Fruit fly (Drosophila melanogaster) whole organism, embryonic: ENCODE data around the gene CG13012.

Experiments used
- Antp ChIP-seq: fragments of 200-800 bp; sonication (Bioruptor generic); optimal IDR thresholded peaks from 3 replicates; lab custom pipeline; 2016; ENCODE audit warnings: missing biosample characterization, missing genetic modification characterization
- B-H2 ChIP-seq: fragments of 200-800 bp; sonication (Bioruptor generic); optimal IDR thresholded peaks from 2 replicates; lab custom pipeline; 2018; ENCODE audit warnings: missing biosample characterization, mild to moderate bottlenecking, missing genetic modification characterization
- Blimp-1 ChIP-seq: fragments of 200-800 bp; sonication (Bioruptor generic); optimal IDR thresholded peaks from 3 replicates; lab custom pipeline; 2018; ENCODE audit warnings: missing biosample characterization, missing genetic modification characterization, mild to moderate bottlenecking, moderate library complexity, missing genetic modification reagents
- Bteb2 ChIP-seq: fragments of 200-800 bp; sonication (Bioruptor generic); optimal IDR thresholded peaks from 2 replicates; lab custom pipeline; 2016; ENCODE audit warnings: missing biosample characterization, missing genetic modification characterization
- CG11247 ChIP-seq: fragments of 200-800 bp; sonication (Bioruptor generic); IDR thresholded peaks from 2 replicates; pipeline ENCODE4 v1.3.6; 2022; ENCODE audit warnings: missing biosample characterization, missing genetic modification characterization
- CG11723 ChIP-seq: fragments of 200-800 bp; sonication (Bioruptor generic); optimal IDR thresholded peaks from 2 replicates; lab custom pipeline; 2017; ENCODE audit warnings: missing biosample characterization, mild to moderate bottlenecking, missing genetic modification characterization
- CG12299 ChIP-seq: fragments of 200-800 bp; sonication (Bioruptor generic); optimal IDR thresholded peaks from 2 replicates; lab custom pipeline; 2018; ENCODE audit warnings: missing biosample characterization, mild to moderate bottlenecking, missing genetic modification characterization
- CG1233 ChIP-seq: fragments of 200-800 bp; sonication (Bioruptor generic); optimal IDR thresholded peaks from 4 replicates; lab custom pipeline; 2018; ENCODE audit warnings: missing biosample characterization, mild to moderate bottlenecking, missing genetic modification characterization
- CG12769 ChIP-seq: fragments of 200-800 bp; sonication (Bioruptor generic); optimal IDR thresholded peaks from 2 replicates; lab custom pipeline; 2019; ENCODE audit warnings: missing biosample characterization, mild to moderate bottlenecking, missing genetic modification characterization, moderate library complexity
- CG12942 ChIP-seq: fragments of 200-800 bp; sonication (Bioruptor generic); optimal IDR thresholded peaks from 3 replicates; lab custom pipeline; 2016; ENCODE audit warnings: missing biosample characterization, missing genetic modification characterization
- CG14860 ChIP-seq: fragments of 200-800 bp; sonication (Bioruptor generic); IDR thresholded peaks from 3 replicates; pipeline ENCODE4 v1.3.6; 2022; ENCODE audit warnings: missing biosample characterization, missing genetic modification characterization; ENCODE audit not compliant: partially characterized antibody
- CG1529 ChIP-seq: fragments of 200-800 bp; sonication (Bioruptor generic); optimal IDR thresholded peaks from 3 replicates; lab custom pipeline; 2018; ENCODE audit warnings: missing biosample characterization, missing genetic modification characterization
- CG1603 ChIP-seq: fragments of 200-800 bp; sonication (Bioruptor generic); optimal IDR thresholded peaks from 2 replicates; lab custom pipeline; 2019; ENCODE audit warnings: missing biosample characterization, mild to moderate bottlenecking, missing genetic modification characterization, moderate library complexity
- CG17328 ChIP-seq: fragments of 200-800 bp; sonication (Bioruptor generic); IDR thresholded peaks from 2 replicates; pipeline ENCODE4 v1.3.6; 2022; ENCODE audit warnings: missing biosample characterization, missing genetic modification characterization
- CG17359 ChIP-seq: fragments of 200-800 bp; sonication (Bioruptor generic); optimal IDR thresholded peaks from 3 replicates; lab custom pipeline; 2018; ENCODE audit warnings: missing biosample characterization, mild to moderate bottlenecking, missing genetic modification characterization, moderate library complexity
- CG1792 ChIP-seq: fragments of 200-800 bp; sonication (Bioruptor generic); optimal IDR thresholded peaks from 2 replicates; lab custom pipeline; 2016; ENCODE audit warnings: missing biosample characterization, missing genetic modification characterization
- CG31365 ChIP-seq: fragments of 200-800 bp; sonication (Bioruptor generic); optimal IDR thresholded peaks from 2 replicates; lab custom pipeline; 2018; ENCODE audit warnings: missing biosample characterization, mild to moderate bottlenecking, missing genetic modification characterization
- CG34376 ChIP-seq: fragments of 200-800 bp; sonication (Bioruptor generic); optimal IDR thresholded peaks from 2 replicates; lab custom pipeline; 2018; ENCODE audit warnings: missing biosample characterization, mild to moderate bottlenecking, missing genetic modification characterization
- CG3847 ChIP-seq: fragments of 200-800 bp; sonication (Bioruptor generic); IDR thresholded peaks from 2 replicates; pipeline ENCODE4 v1.3.6; 2022; ENCODE audit warnings: missing biosample characterization, missing genetic modification characterization
- CG6854 ChIP-seq: fragments of 200-800 bp; sonication (Bioruptor generic); optimal IDR thresholded peaks from 3 replicates; lab custom pipeline; 2017; ENCODE audit warnings: missing biosample characterization, mild to moderate bottlenecking, missing genetic modification characterization
- CG7357 ChIP-seq: fragments of 200-800 bp; sonication (Bioruptor generic); IDR thresholded peaks from 3 replicates; pipeline ENCODE4 v1.3.6; 2022; ENCODE audit warnings: missing biosample characterization, missing genetic modification characterization
- CG7839 ChIP-seq: fragments of 200-800 bp; sonication (Bioruptor generic); optimal IDR thresholded peaks from 3 replicates; lab custom pipeline; 2018; ENCODE audit warnings: missing biosample characterization, mild to moderate bottlenecking, missing genetic modification characterization, moderate library complexity
- CG7963 ChIP-seq: fragments of 200-800 bp; sonication (Bioruptor generic); IDR thresholded peaks from 3 replicates; pipeline ENCODE4 v1.3.6; 2022; ENCODE audit warnings: missing biosample characterization, missing genetic modification characterization; ENCODE audit not compliant: partially characterized antibody
- CG8290 ChIP-seq, 3 experiments: fragments of 200-800 bp; sonication (Bioruptor generic); optimal IDR thresholded peaks; 2 replicates each; lab custom pipeline; 2016 to 2019; ENCODE audit warnings: missing biosample characterization in 3 of 3, missing genetic modification characterization in 3 of 3, mild to moderate bottlenecking in 2 of 3, moderate library complexity in 1 of 3
- CG9215 ChIP-seq: fragments of 200-800 bp; sonication (Bioruptor generic); IDR thresholded peaks from 2 replicates; pipeline ENCODE4 v1.3.6; 2022; ENCODE audit warnings: missing biosample characterization, missing genetic modification characterization
- CG9609 ChIP-seq: fragments of 200-800 bp; sonication (Bioruptor generic); optimal IDR thresholded peaks from 3 replicates; lab custom pipeline; 2016; ENCODE audit warnings: missing biosample characterization, missing genetic modification characterization
- Dfd ChIP-seq, 2 experiments: fragments of >200 bp; optimal IDR thresholded peaks; 2 replicates each; lab custom pipeline; 2017; ENCODE audit warnings: missing biosample characterization in 2 of 2, missing genetic modification characterization in 2 of 2
- HmgZ ChIP-seq: fragments of 200-800 bp; sonication (Bioruptor generic); optimal IDR thresholded peaks from 2 replicates; lab custom pipeline; 2018; ENCODE audit warnings: missing biosample characterization, mild to moderate bottlenecking, missing genetic modification characterization
- Hr3 ChIP-seq: fragments of 200-800 bp; sonication (Bioruptor generic); optimal IDR thresholded peaks from 3 replicates; lab custom pipeline; 2016; ENCODE audit warnings: missing biosample characterization, missing genetic modification characterization
- MBD-R2 ChIP-seq: fragments of 200-800 bp; sonication (Bioruptor generic); IDR thresholded peaks from 2 replicates; pipeline ENCODE4 v1.3.6; 2022; ENCODE audit warnings: missing biosample characterization, missing genetic modification characterization
- Ptx1 ChIP-seq: fragments of 200-800 bp; sonication (Bioruptor generic); IDR thresholded peaks from 2 replicates; pipeline ENCODE4 v1.3.6; 2022; ENCODE audit warnings: missing biosample characterization, missing genetic modification characterization
- Side ChIP-seq: fragments of 200-800 bp; sonication (Bioruptor generic); optimal IDR thresholded peaks from 2 replicates; lab custom pipeline; 2016; ENCODE audit warnings: missing biosample characterization, missing genetic modification characterization
- al ChIP-seq: fragments of 200-800 bp; sonication (Bioruptor generic); IDR thresholded peaks from 2 replicates; pipeline ENCODE4 v1.3.6; 2022; ENCODE audit warnings: missing biosample characterization, missing genetic modification characterization
- ara ChIP-seq: fragments of 200-800 bp; sonication (Bioruptor generic); IDR thresholded peaks from 2 replicates; pipeline ENCODE4 v1.3.6; 2022; ENCODE audit warnings: missing biosample characterization, missing genetic modification characterization
- dati ChIP-seq: fragments of 200-800 bp; sonication (Bioruptor generic); IDR thresholded peaks from 2 replicates; pipeline ENCODE4 v1.3.6; 2022; ENCODE audit warnings: missing biosample characterization, missing genetic modification characterization
- ems ChIP-seq: fragments of 200-800 bp; sonication (Bioruptor generic); optimal IDR thresholded peaks from 3 replicates; lab custom pipeline; 2016; ENCODE audit warnings: missing biosample characterization, missing genetic modification characterization
- fd96Cb ChIP-seq: fragments of 200-800 bp; sonication (Bioruptor generic); optimal IDR thresholded peaks from 2 replicates; lab custom pipeline; 2018; ENCODE audit warnings: missing biosample characterization, mild to moderate bottlenecking, missing genetic modification characterization, moderate library complexity
- gsb ChIP-seq: fragments of 200-800 bp; sonication (Bioruptor generic); IDR thresholded peaks from 2 replicates; pipeline ENCODE4 v1.3.6; 2022; ENCODE audit warnings: missing biosample characterization, missing genetic modification characterization
- ham ChIP-seq: fragments of 200-800 bp; sonication (Bioruptor generic); IDR thresholded peaks from 2 replicates; pipeline ENCODE4 v1.3.6; 2022; ENCODE audit warnings: missing biosample characterization, missing genetic modification characterization
- ind ChIP-seq: fragments of 200-800 bp; sonication (Bioruptor generic); optimal IDR thresholded peaks from 3 replicates; lab custom pipeline; 2016; ENCODE audit warnings: missing biosample characterization, missing genetic modification characterization
- inv ChIP-seq: fragments of 200-800 bp; sonication (Bioruptor generic); IDR thresholded peaks from 2 replicates; pipeline ENCODE4 v1.3.6; 2022; ENCODE audit warnings: missing biosample characterization, missing genetic modification characterization; ENCODE audit not compliant: partially characterized antibody
- jigr1 ChIP-seq: fragments of 200-800 bp; sonication (Bioruptor generic); IDR thresholded peaks from 3 replicates; pipeline ENCODE4 v1.3.6; 2022; ENCODE audit warnings: missing biosample characterization, missing genetic modification characterization
- ken ChIP-seq: fragments of 200-800 bp; sonication (Bioruptor generic); IDR thresholded peaks from 3 replicates; pipeline ENCODE4 v1.3.6; 2022; ENCODE audit warnings: missing biosample characterization, missing genetic modification characterization
- lov ChIP-seq, 2 experiments: fragments of 200-800 bp in 1 of 2; fragments of >200 bp in 1 of 2; sonication (Bioruptor generic) in 1 of 2; IDR thresholded peaks in 1 of 2; optimal IDR thresholded peaks in 1 of 2; 2 replicates in 1 of 2; 3 replicates in 1 of 2; pipeline versions ENCODE4 v1.3.6 to Lab custom; 2017 to 2022; ENCODE audit warnings: missing biosample characterization in 1 of 2, missing genetic modification characterization in 1 of 2
- schlank ChIP-seq: fragments of 200-800 bp; sonication (Bioruptor generic); optimal IDR thresholded peaks from 2 replicates; lab custom pipeline; 2018; ENCODE audit warnings: missing biosample characterization, mild to moderate bottlenecking, missing genetic modification characterization
- sd ChIP-seq: fragments of 200-800 bp; sonication (Bioruptor generic); optimal IDR thresholded peaks from 3 replicates; lab custom pipeline; 2018; ENCODE audit warnings: missing biosample characterization, mild to moderate bottlenecking, missing genetic modification characterization, moderate library complexity
- slbo ChIP-seq: fragments of 200-800 bp; sonication (Bioruptor generic); IDR thresholded peaks from 2 replicates; pipeline ENCODE4 v1.3.6; 2022; ENCODE audit warnings: missing biosample characterization, missing genetic modification characterization
- tgo ChIP-seq: fragments of 200-800 bp; sonication (Bioruptor generic); IDR thresholded peaks from 3 replicates; pipeline ENCODE4 v1.3.6; 2022; ENCODE audit warnings: missing biosample characterization, missing genetic modification characterization
- tx ChIP-seq: fragments of 200-800 bp; sonication (Bioruptor generic); optimal IDR thresholded peaks from 2 replicates; lab custom pipeline; 2016; ENCODE audit warnings: missing biosample characterization, missing genetic modification characterization
- vfl ChIP-seq: fragments of 200-800 bp; sonication (Bioruptor generic); optimal IDR thresholded peaks from 2 replicates; lab custom pipeline; 2016; ENCODE audit warnings: missing biosample characterization, missing genetic modification characterization

CG13012 gene

dm6 chrX:16644535-16645131 lies 31.9 kb downstream of the CG13012 start (continued):
- TF ChIP-seq Antp (GFP tag; lab: Kevin White, UChicago) (no peak), inv (no peak), tx (GFP tag; lab: Kevin White, UChicago) (no peak), CG7357 (GFP tag; lab: Robert Waterston, UW) (no peak), CG1233 (GFP tag; lab: Kevin White, UChicago) (peak; percentile 54), CG3847 (no peak), CG1529 (GFP tag; lab: Kevin White, UChicago) (peak; percentile 52), B-H2 (no peak), CG8290 (GFP tag; optimal IDR thresholded peaks at IDR 0.05; lab: Kevin White, UChicago) (peak; percentile 4), CG8290 (tag; optimal IDR thresholded peaks at IDR 0.05; lab: Kevin White, UChicago) (peak; percentile 66 to 73), CG7963 (GFP tag; lab: Robert Waterston, UW) (no peak), CG12299 (tag; lab: Kevin White, UChicago) (no peak), CG14860 (GFP tag; lab: Robert Waterston, UW) (no peak), Dfd (GFP tag; optimal IDR thresholded peaks at IDR 0.05; lab: Kevin White, UChicago) (no peak), CG6854 (GFP tag; lab: Kevin White, UChicago) (no peak), Bteb2 (GFP tag; lab: Kevin White, UChicago) (no peak), tgo (GFP tag; lab: Robert Waterston, UW) (no peak), ind (no peak), CG7839 (tag; lab: Kevin White, UChicago) (no peak), lov (optimal IDR thresholded peaks at IDR 0.05; lab: Kevin White, UChicago) (no peak), lov (GFP tag; IDR thresholded peaks at IDR 0.05; lab: Robert Waterston, UW) (no peak), Ptx1 (GFP tag; lab: Robert Waterston, UW) (no peak), CG9609 (no peak), Side (peak; percentile 38), CG17328 (GFP tag; lab: Robert Waterston, UW) (peak; percentile 48; the same call in 1 of the 2 replicates), slbo (GFP tag; lab: Robert Waterston, UW) (no peak), schlank (tag; lab: Kevin White, UChicago) (no peak), CG11247 (no peak), CG34376 (GFP tag; lab: Kevin White, UChicago) (peak; percentile 27), CG31365 (peak; percentile 43), CG9215 (GFP tag; lab: Robert Waterston, UW) (no peak), HmgZ (tag; lab: Kevin White, UChicago) (peak; percentile 27), CG1603 (tag; lab: Kevin White, UChicago) (peak; percentile 75), CG12942 (peak; percentile 14), fd96Cb (tag; lab: Kevin White, UChicago) (no peak), jigr1 (GFP tag; lab: Robert Waterston, UW) (no peak), CG11723 (GFP tag; lab: Kevin White, UChicago) (peak; percentile 54), CG1792 (no peak), MBD-R2 (GFP tag; lab: Robert Waterston, UW) (no peak), ham (GFP tag; lab: Robert Waterston, UW) (no peak), CG17359 (tag; lab: Kevin White, UChicago) (peak; percentile 71), Hr3 (GFP tag; lab: Kevin White, UChicago) (no peak), al (GFP tag; lab: Robert Waterston, UW) (no peak), Blimp-1 (GFP tag; lab: Kevin White, UChicago) (peak; percentile 41), dati (GFP tag; lab: Robert Waterston, UW) (no peak), gsb (GFP tag; lab: Robert Waterston, UW) (no peak), CG12769 (peak; percentile 54), ken (GFP tag; lab: Robert Waterston, UW) (no peak), vfl (no peak), sd (peak; percentile 36), ara (GFP tag; lab: Robert Waterston, UW) (no peak), ems (no peak)
